Fruit fly (Drosophila melanogaster): ENCODE data around the gene Gr98c.

Gr98c gene

DNA sequence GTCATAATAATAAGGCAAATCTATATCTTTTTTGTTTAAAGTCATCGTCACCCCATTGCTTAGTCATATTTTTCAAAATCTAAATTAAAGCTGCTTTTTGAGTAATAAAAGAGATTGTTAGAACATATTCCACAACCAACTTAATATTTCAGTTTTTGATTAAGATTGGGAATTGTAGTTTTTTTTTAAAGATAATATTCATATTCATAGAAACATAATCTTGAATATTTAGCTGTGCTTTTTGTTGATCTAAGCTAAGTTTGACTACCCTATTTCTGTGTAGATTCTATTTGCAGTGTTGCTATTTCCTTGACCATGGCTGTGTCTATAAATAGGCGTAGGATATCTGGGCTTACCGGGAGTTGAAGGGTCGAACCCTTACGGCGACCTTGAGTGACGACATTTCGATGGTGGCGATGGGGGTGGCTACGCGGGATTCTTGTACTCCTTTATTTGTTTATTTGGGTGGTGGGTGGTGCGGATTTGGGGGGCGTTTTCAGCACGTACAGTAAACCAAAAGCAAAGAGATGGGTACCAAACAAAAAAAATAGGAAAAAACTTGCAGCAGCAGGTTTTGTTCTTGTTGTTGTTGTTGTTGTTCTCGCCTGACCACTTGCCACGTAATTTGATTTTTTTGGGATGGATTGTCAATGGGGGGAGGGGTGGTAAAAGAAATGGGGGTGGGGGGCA, 13.9 kb downstream of the Gr98c start:
- TF ChIP-seq noc (tag; optimal IDR thresholded peaks at IDR 0.05): no peak

dm6 chr3R:27558660-27559319, 14.5 kb downstream of the Gr98c start, which contains the start of gene Klp98A:
Klp98A (minus strand) TSS chr3R:27559145.
- TF ChIP-seq noc (tag; optimal IDR thresholded peaks at IDR 0.05): no peak

DNA sequence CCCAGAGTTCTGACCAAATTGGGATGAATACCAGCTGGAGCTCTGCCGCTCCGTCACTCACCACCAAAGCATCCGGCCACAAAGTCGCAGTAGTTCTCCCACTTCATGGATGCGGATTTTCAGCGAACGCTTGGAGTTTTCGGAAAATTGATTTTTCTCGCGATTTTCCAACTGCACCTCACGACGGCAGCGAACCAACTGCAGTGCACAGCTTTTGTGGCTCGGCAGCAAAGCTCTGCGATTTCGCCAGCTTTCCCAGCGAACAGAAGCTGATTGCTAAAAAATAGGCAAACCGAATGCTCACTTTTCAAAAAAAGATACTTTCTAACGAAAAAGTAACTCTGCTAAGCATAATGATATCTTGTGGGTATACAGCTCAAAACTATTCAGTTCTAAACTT, 16.9 kb downstream of the Gr98c start, which contains the start of gene CG5646:
Gene CG5646 (minus strand): TSS at position 206 of the 400 bp plus-strand sequence.
- no peak for TF ChIP-seq noc (tag; optimal IDR thresholded peaks at IDR 0.05)

dm6 chr3R:27568545-27568944, 24.3 kb downstream of the Gr98c start:
- no peak for TF ChIP-seq noc (tag; optimal IDR thresholded peaks at IDR 0.05)

DNA sequence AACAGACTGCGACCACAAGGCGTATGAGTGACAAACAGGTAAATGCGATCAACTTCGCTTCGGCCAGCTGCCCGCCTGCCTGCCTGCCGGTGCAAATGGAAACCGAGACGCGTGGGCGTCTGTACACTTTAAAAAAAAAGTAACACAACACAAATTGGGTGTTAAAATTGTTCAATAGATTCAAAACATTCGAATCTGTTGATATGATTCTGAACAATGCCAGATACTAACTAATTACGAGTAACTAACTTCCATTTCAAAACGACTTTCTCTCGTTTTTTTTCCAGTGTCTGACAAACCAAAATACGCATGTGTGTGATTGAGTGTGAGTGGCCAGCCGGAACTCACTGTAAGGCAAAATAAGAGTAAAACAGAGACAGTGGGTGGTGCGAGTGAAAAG, 25.5 kb downstream of the Gr98c start:
- peak; percentile 93 for TF ChIP-seq noc (tag; optimal IDR thresholded peaks at IDR 0.05)

dm6 chr3R:27570692-27571091, 26.4 kb downstream of the Gr98c start:
- TF ChIP-seq noc (tag; optimal IDR thresholded peaks at IDR 0.05): no peak

- no peak for TF ChIP-seq noc (tag; optimal IDR thresholded peaks at IDR 0.05)
These were observed 35.2 kb downstream of the Gr98c start for dm6 chr3R:27579422-27579821.

dm6 chr3R:27580274-27581011, 36.2 kb downstream of the Gr98c start:
- TF ChIP-seq noc (tag; optimal IDR thresholded peaks at IDR 0.05): no peak

DNA sequence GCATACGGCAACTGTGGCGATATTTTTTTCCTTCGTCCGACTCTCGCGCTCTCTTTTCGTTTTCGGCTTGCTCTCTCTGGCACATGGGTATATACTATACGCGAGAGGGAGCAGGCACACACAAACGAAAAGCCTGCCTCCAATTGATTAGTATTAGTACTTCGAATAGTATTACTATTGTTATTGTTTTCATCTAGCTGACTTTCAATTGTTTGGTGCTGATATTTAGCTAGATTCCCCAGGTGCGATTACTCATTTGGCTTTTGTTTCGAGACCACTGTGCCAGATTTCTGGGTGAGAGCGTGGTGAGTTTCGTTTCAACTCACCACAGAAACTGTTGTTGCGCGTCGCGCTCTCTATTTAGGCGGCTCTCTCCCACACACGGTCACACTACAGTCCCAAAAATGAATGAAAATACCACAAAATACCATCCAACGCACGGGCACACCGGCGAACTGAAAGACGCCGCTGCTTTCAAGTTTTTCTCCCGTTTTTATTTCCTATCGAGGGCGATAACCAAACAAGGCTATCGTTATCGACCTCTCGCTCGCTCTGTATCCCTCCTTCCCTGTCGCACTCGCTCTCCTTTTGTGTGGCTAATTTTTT, 37.1 kb downstream of the Gr98c start:
- TF ChIP-seq noc (tag; optimal IDR thresholded peaks at IDR 0.05): peak; percentile 73

- peak; percentile 29 for TF ChIP-seq noc (tag; optimal IDR thresholded peaks at IDR 0.05)
These were observed 37.7 kb downstream of the Gr98c start, which contains the start of gene wdb for dm6 chr3R:27581890-27582487. wdb (minus strand) TSS chr3R:27582241.

- no peak for TF ChIP-seq noc (tag; optimal IDR thresholded peaks at IDR 0.05)
These were observed 38.5 kb downstream of the Gr98c start, which contains the start of gene pins for dm6 chr3R:27582634-27583181. pins (plus strand) TSS chr3R:27582840.

dm6 chr3R:27593174-27593573, 48.9 kb downstream of the Gr98c start:
- TF ChIP-seq noc (tag; optimal IDR thresholded peaks at IDR 0.05): no peak

- no peak for TF ChIP-seq noc (tag; optimal IDR thresholded peaks at IDR 0.05)
These were observed 49.4 kb downstream of the Gr98c start for dm6 chr3R:27593580-27594187.

Data from whole organism, larva.